Worm (Caenorhabditis elegans): ENCODE data around the gene alfa-1.

alfa-1 gene

DNA sequence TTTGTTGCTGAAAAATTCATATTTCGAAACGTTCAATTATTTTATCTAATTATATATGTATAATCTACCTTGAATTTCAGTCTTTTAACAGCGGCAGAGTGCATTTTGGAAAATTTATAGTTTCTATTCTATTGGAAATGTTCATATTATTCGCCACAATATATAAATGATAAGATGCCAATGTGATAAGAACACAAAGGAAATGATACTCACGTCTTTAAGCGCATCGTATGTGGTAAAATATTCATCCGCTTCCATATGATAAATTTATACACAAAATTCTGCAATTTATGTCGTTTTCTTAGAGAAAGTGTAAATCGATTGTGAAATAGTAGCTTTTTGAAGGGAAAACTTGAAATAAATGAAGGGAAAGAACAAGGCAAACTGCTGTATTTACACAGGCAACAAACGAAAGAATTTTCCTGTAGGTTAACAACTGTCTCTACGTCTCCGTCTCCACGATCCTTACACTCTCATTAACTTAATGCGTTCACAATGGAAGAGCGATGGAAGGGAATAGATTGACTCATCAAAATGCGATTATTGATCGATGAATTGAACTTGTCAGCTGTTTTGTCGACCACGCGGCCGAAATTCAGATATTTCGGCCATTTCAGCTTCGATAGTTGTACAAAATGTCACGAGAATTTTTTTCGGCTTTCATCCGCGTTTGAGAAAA, at the start of gene alfa-1:
alfa-1 (minus strand) TSS at position 515 of the 679 bp plus-strand sequence.
- no peak for TF ChIP-seq cog-1 (tag; optimal IDR thresholded peaks at IDR 0.05)
- no peak; the same call in 1 of the 2 replicates for TF ChIP-seq T22C8.4 (GFP tag; IDR thresholded peaks at IDR 0.05)
- no peak for TF ChIP-seq klf-2 (GFP tag; conservative IDR thresholded peaks at IDR 0.05)
- no peak for TF ChIP-seq ztf-29 (GFP tag; IDR thresholded peaks at IDR 0.05)
- TF ChIP-seq tab-1 (GFP tag; IDR thresholded peaks at IDR 0.05): no peak
- TF ChIP-seq med-1 (GFP tag; optimal IDR thresholded peaks at IDR 0.05; ENCODE audit: insufficient read depth): no peak
- TF ChIP-seq ref-1 (GFP tag; conservative IDR thresholded peaks at IDR 0.05): no peak
- TF ChIP-seq flt-1 (GFP tag; IDR thresholded peaks at IDR 0.05): no peak
- no peak for TF ChIP-seq ztf-23 (GFP tag; IDR thresholded peaks at IDR 0.05)

DNA sequence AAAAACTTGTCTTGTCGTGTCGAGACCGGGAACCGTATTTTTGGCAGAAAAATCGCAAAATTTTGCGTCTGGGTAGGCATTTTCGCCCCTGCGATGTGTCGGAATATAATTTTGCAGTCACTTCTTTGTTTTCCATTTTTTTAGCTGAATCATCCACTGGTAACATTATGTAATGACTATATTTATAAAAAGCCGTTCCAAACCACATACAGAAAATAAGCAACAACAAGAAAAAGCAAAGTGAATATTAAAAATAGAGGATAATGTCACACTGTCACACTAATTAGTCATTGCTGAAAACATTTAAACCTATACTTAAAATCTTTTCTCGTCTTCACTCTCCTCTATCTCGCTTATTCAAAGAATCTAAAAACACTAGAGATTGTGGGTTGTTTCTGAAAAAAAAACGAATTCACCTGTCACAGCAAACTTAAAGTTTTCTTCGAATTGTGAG, 47.0 kb upstream of the alfa-1 start, which contains the start of gene sre-1:
sre-1 (plus strand) TSS at position 404 of the 454 bp plus-strand sequence.
- TF ChIP-seq ref-1 (GFP tag; conservative IDR thresholded peaks at IDR 0.05) (no peak), tab-1 (GFP tag; IDR thresholded peaks at IDR 0.05) (no peak), ztf-29 (GFP tag; IDR thresholded peaks at IDR 0.05) (no peak), med-1 (GFP tag; optimal IDR thresholded peaks at IDR 0.05; ENCODE audit: insufficient read depth) (no peak), ztf-23 (GFP tag; IDR thresholded peaks at IDR 0.05) (no peak), flt-1 (GFP tag; IDR thresholded peaks at IDR 0.05) (no peak), cog-1 (tag; optimal IDR thresholded peaks at IDR 0.05) (no peak)

DNA sequence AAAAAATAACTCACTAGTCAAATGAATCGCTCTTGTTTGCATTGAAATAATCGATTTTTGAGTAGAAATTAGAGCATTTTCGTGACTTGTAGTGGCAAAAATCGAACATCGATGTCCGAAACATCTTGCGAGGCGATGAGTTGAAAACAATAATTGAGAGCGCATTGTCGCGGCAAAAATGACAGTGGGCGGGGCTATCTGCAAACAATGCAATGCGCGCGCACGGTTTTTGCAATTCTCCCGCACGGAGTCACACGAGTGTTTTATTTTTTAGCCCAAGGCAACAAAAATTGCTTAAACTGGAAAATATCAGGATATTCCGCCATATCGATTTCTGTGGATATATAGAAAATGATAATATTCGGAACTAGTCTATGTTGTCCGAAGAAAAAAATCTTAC, 46.2 kb upstream of the alfa-1 start, which contains the start of gene B0495.9:
B0495.9 (minus strand) TSS at position 171 of the 400 bp plus-strand sequence.
- TF ChIP-seq T22C8.4 (GFP tag; IDR thresholded peaks at IDR 0.05) (peak; percentile 77), cog-1 (tag; optimal IDR thresholded peaks at IDR 0.05) (peak; percentile 76), med-1 (GFP tag; optimal IDR thresholded peaks at IDR 0.05; ENCODE audit: insufficient read depth) (peak; percentile 97), tab-1 (GFP tag; IDR thresholded peaks at IDR 0.05) (peak; percentile 91), ztf-23 (GFP tag; IDR thresholded peaks at IDR 0.05) (peak; percentile 93), klf-2 (GFP tag; conservative IDR thresholded peaks at IDR 0.05) (peak; percentile 88), flt-1 (GFP tag; IDR thresholded peaks at IDR 0.05) (peak; percentile 95), ref-1 (GFP tag; conservative IDR thresholded peaks at IDR 0.05) (peak; percentile 58; the same call in 1 of the 2 replicates), ztf-29 (GFP tag; IDR thresholded peaks at IDR 0.05) (peak; percentile 79)

DNA sequence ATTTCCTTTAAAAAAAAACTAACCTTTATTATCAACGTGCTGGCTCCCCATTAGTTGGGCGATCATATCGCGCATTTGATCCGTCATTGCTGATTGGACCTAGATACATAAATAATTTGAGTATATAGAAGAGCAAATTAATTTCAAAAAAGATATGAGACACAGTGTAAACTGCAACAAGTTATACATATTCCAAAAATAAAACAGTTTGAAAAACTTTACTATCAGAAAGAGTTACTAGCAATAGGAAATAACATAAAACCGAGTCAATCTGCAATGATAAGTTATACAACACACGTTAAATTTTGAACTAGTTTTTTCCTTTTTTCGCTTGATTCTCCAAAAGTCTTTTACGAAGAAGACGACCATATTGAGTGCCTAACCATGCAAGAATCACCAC, 45.1 kb upstream of the alfa-1 start, which contains the start of gene luc-7L:
luc-7L (minus strand) TSS at position 101 of the 400 bp plus-strand sequence.
- TF ChIP-seq ztf-23 (GFP tag; IDR thresholded peaks at IDR 0.05) (no peak), ref-1 (GFP tag; conservative IDR thresholded peaks at IDR 0.05) (no peak), cog-1 (tag; optimal IDR thresholded peaks at IDR 0.05) (no peak), ztf-29 (GFP tag; IDR thresholded peaks at IDR 0.05) (no peak), med-1 (GFP tag; optimal IDR thresholded peaks at IDR 0.05; ENCODE audit: insufficient read depth) (no peak)

DNA sequence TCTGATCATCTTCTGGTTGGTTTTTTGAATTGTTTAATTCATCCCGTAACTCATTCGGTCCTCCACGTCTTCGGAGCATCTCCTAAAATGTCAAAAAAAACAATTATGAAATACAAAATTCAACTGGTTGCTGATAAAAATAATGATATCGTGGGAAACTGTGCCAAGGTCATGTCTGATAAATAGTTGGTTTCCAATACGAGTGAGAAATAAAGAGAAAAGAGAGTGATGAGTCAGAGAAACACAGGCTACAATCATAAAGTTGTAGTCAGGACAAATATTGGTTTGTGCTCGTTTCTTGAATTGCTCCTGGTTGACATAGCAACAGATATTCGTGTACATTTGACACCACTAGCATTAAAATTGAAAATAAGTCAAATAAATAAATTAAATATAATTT, 42.8 kb upstream of the alfa-1 start, which contains the start of gene B0495.7:
B0495.7 (minus strand) TSS at position 82 of the 400 bp plus-strand sequence.
- TF ChIP-seq flt-1 (GFP tag; IDR thresholded peaks at IDR 0.05) (no peak), ztf-29 (GFP tag; IDR thresholded peaks at IDR 0.05) (no peak), cog-1 (tag; optimal IDR thresholded peaks at IDR 0.05) (no peak), tab-1 (GFP tag; IDR thresholded peaks at IDR 0.05) (no peak), med-1 (GFP tag; optimal IDR thresholded peaks at IDR 0.05; ENCODE audit: insufficient read depth) (no peak), ref-1 (GFP tag; conservative IDR thresholded peaks at IDR 0.05) (no peak), ztf-23 (GFP tag; IDR thresholded peaks at IDR 0.05) (no peak), klf-2 (GFP tag; conservative IDR thresholded peaks at IDR 0.05) (no peak)

DNA sequence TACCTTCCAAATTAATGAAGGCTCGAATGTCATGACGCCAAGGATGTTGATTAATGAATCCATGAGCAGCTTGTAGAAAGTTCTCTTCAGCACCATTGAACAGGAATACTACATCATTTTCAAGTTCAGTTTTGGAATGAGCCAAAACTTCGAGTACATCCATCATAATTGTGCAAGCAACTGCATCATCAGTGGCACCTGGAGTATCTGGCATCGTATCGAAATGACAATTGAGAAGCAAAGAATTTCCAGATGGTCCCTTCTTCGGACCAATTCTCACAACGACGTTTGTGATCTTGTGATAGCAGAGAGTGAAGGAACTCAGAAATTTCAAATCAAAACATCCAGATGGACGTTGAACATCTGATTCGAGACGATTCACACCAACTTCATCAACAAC, 42.1 kb upstream of the alfa-1 start:
- no peak for TF ChIP-seq T22C8.4 (GFP tag; IDR thresholded peaks at IDR 0.05)
- TF ChIP-seq cog-1 (tag; optimal IDR thresholded peaks at IDR 0.05): no peak
- TF ChIP-seq ref-1 (GFP tag; conservative IDR thresholded peaks at IDR 0.05): no peak
- TF ChIP-seq ztf-23 (GFP tag; IDR thresholded peaks at IDR 0.05): no peak
- TF ChIP-seq med-1 (GFP tag; optimal IDR thresholded peaks at IDR 0.05; ENCODE audit: insufficient read depth): no peak
- TF ChIP-seq ztf-29 (GFP tag; IDR thresholded peaks at IDR 0.05): no peak
- TF ChIP-seq flt-1 (GFP tag; IDR thresholded peaks at IDR 0.05): no peak
- TF ChIP-seq tab-1 (GFP tag; IDR thresholded peaks at IDR 0.05): no peak

DNA sequence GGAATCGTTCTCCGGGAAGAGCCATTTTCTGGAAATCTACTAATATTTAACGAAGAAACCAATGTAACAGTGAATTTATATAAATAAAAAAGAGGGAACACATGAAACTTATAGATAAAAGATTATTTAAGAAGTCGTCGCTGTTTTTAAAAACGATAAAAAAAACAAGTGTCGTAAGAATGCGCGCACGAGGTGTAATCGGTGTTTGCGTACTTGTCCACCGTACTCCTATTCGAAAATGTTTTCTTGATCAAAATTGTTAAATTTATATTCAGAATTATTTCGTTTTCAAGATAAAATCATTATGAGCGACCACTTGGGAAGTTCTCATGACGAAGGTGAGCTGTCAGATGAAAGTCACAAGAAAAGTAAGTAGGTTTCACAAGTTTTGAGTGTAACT, 36.7 kb upstream of the alfa-1 start, which contains the start of the genes moa-2 and cdk-11.1:
moa-2 (minus strand) TSS at position 25 of the 400 bp plus-strand sequence.
cdk-11.1 (plus strand) TSS at position 227 of the 400 bp plus-strand sequence.
- no peak for TF ChIP-seq klf-2 (GFP tag; conservative IDR thresholded peaks at IDR 0.05)
- TF ChIP-seq cog-1 (tag; optimal IDR thresholded peaks at IDR 0.05): no peak
- TF ChIP-seq ztf-29 (GFP tag; IDR thresholded peaks at IDR 0.05): no peak
- TF ChIP-seq flt-1 (GFP tag; IDR thresholded peaks at IDR 0.05): no peak
- no peak for TF ChIP-seq T22C8.4 (GFP tag; IDR thresholded peaks at IDR 0.05)
- no peak for TF ChIP-seq ref-1 (GFP tag; conservative IDR thresholded peaks at IDR 0.05)
- TF ChIP-seq tab-1 (GFP tag; IDR thresholded peaks at IDR 0.05): no peak
- no peak for TF ChIP-seq med-1 (GFP tag; optimal IDR thresholded peaks at IDR 0.05; ENCODE audit: insufficient read depth)
- TF ChIP-seq ztf-23 (GFP tag; IDR thresholded peaks at IDR 0.05): no peak

DNA sequence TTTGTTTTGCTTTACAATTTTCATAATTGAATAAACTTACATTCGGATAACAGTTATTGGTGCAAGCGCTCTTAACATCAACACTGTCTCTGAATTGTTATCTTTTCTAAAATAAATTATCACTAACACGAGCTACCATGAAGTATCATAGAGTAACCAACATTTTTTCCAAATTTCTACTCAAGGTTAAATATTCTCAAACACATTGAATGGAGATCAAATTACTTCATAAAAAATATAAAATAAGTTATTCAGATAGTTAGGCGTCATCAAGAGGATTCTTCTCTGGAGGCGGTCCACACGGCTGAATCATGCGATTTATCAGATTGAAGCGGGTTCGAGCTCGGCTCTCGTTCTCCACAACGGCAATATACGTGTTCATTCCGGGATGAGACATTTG, 36.1 kb upstream of the alfa-1 start, which contains the start of gene B0495.5:
B0495.5 (minus strand) TSS at position 101 of the 400 bp plus-strand sequence.
- TF ChIP-seq med-1 (GFP tag; optimal IDR thresholded peaks at IDR 0.05; ENCODE audit: insufficient read depth): no peak
- no peak for TF ChIP-seq klf-2 (GFP tag; conservative IDR thresholded peaks at IDR 0.05)
- TF ChIP-seq ztf-23 (GFP tag; IDR thresholded peaks at IDR 0.05): no peak
- TF ChIP-seq ref-1 (GFP tag; conservative IDR thresholded peaks at IDR 0.05): no peak
- no peak for TF ChIP-seq tab-1 (GFP tag; IDR thresholded peaks at IDR 0.05)
- no peak for TF ChIP-seq cog-1 (tag; optimal IDR thresholded peaks at IDR 0.05)
- no peak for TF ChIP-seq flt-1 (GFP tag; IDR thresholded peaks at IDR 0.05)
- TF ChIP-seq T22C8.4 (GFP tag; IDR thresholded peaks at IDR 0.05): no peak
- TF ChIP-seq ztf-29 (GFP tag; IDR thresholded peaks at IDR 0.05): no peak

DNA sequence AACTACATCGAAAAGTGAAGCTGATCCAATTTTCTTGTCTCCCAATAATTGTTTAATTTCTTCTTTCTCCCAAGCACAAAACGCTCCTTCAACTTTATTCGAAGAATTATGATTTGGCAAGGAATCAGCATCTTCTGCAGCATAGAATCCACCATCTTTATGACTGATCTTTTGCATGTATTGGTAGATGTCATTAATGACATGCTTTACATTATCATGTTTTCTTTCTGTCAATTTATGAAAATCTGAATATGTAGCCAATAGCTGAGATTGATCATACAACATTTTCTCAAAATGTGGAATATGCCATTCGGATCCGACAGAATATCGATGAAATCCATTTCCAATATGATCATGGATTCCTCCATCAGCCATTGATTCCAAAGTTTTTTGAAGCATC, 34.8 kb upstream of the alfa-1 start:
- no peak for TF ChIP-seq flt-1 (GFP tag; IDR thresholded peaks at IDR 0.05)
- TF ChIP-seq cog-1 (tag; optimal IDR thresholded peaks at IDR 0.05): no peak
- no peak for TF ChIP-seq tab-1 (GFP tag; IDR thresholded peaks at IDR 0.05)
- TF ChIP-seq ref-1 (GFP tag; conservative IDR thresholded peaks at IDR 0.05): no peak
- no peak for TF ChIP-seq med-1 (GFP tag; optimal IDR thresholded peaks at IDR 0.05; ENCODE audit: insufficient read depth)
- no peak for TF ChIP-seq ztf-29 (GFP tag; IDR thresholded peaks at IDR 0.05)
- no peak for TF ChIP-seq T22C8.4 (GFP tag; IDR thresholded peaks at IDR 0.05)
- no peak for TF ChIP-seq klf-2 (GFP tag; conservative IDR thresholded peaks at IDR 0.05)
- TF ChIP-seq ztf-23 (GFP tag; IDR thresholded peaks at IDR 0.05): no peak

Measured in whole organism, midembryonic.